Fruit fly (Drosophila melanogaster) whole organism: ENCODE results near the gene CG9289.

Experiments used
- CG8478 ChIP-seq: fragments of >200 bp; optimal IDR thresholded peaks from 2 replicates; lab custom pipeline; 2018; ENCODE audit warnings: inconsistent platforms
- pan ChIP-seq: fragments of >200 bp; optimal IDR thresholded peaks from 2 replicates; lab custom pipeline; 2017
- psq ChIP-seq: fragments of >200 bp; optimal IDR thresholded peaks from 2 replicates; lab custom pipeline; 2017
- usp ChIP-seq: fragments of >200 bp; optimal IDR thresholded peaks from 2 replicates; lab custom pipeline; 2017; ENCODE audit warnings: missing biosample characterization, missing genetic modification characterization, mixed read lengths

DNA sequence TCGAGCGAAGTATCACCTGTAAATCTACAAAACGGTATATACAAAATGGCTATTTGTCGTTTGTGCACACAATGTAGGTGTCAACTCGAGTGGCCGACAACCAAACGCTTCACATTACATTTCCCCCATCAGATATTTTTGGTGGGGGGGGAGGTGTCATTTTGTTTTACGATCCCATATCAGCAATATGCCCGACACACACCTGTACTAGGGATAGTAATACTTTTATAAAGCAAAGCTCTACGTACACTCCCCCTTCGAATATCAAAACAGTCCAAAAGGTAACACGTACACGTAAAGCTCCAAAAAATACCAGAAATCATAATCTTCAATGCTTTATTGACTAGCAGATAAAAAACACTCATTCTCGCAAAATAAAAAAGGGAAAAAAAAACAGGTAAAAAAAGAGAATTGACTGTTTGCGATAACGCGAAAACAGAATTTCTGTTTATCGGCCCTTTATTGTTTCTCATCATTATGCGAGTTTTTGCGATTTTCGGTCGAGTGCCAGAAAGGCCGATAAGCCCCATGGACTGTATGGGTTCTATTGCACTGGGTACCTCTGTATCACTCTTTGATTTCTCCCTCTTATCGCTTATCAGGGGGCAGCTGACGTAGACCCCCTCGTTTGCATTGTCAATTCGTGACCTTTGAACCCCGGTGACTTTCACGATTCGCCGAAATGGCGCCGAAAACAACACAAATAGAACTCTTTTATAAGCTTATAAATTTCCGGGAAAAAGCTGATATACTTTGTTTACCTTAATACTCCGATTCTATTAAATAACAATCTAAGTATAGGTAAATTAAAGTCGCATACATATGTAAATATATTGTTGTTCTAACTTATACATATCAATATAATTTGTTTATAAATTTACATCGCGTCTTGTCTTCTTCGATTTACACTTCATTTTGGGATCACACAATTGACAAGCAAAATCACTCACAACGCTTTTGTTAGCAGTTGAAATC, 20.8 kb upstream of the CG9289 start, which contains the start of gene CatB:
- TF ChIP-seq usp (GFP tag; lab: Kevin White, UChicago), result no peak
- TF ChIP-seq pan (lab: Kevin White, UChicago), result no peak
- no peak for TF ChIP-seq psq (lab: Kevin White, UChicago)
- no peak for TF ChIP-seq CG8478 (lab: Kevin White, UChicago)
